Worm (Caenorhabditis elegans) whole organism, L2 larva: ENCODE measurements around the gene F59A1.15.

ENCODE experiments used
- C34F6.9 ChIP-seq: fragments of 150-350 bp; optimal IDR thresholded peaks from 2 replicates; lab custom pipeline; 2014; ENCODE audit warnings: missing biosample characterization, missing genetic modification characterization
- Y55F3AM.14 ChIP-seq: fragments of 200-800 bp; sonication (Bioruptor generic); optimal IDR thresholded peaks from 2 replicates; lab custom pipeline; 2018; ENCODE audit warnings: mild to moderate bottlenecking, missing genetic modification characterization, missing compliant biosample characterization
- ZK546.5 ChIP-seq: sonication (generic microtip); optimal IDR thresholded peaks from 2 replicates; lab custom pipeline; 2017; ENCODE audit warnings: missing biosample characterization, missing genetic modification characterization
- alr-1 ChIP-seq: fragments of 150-350 bp; optimal IDR thresholded peaks from 2 replicates; lab custom pipeline; 2014; ENCODE audit warnings: missing biosample characterization, missing genetic modification characterization
- aly-2 ChIP-seq: fragments of 150-350 bp; optimal IDR thresholded peaks from 2 replicates; lab custom pipeline; 2014; ENCODE audit warnings: missing biosample characterization, missing genetic modification characterization
- ama-1 ChIP-seq: fragments of 150-350 bp; optimal IDR thresholded peaks from 2 replicates; lab custom pipeline; 2018; ENCODE audit warnings: inconsistent platforms
- blmp-1 ChIP-seq: sonication (generic microtip); optimal IDR thresholded peaks from 2 replicates; lab custom pipeline; 2017; ENCODE audit warnings: missing genetic modification characterization, mild to moderate bottlenecking, missing compliant biosample characterization, antibody characterized with exemption, moderate library complexity; ENCODE audit not compliant: insufficient read depth
- ceh-16 ChIP-seq: fragments of 150-350 bp; optimal IDR thresholded peaks from 2 replicates; lab custom pipeline; 2014; ENCODE audit warnings: missing biosample characterization, missing genetic modification characterization
- ceh-82 ChIP-seq: fragments of 150-350 bp; optimal IDR thresholded peaks from 2 replicates; lab custom pipeline; 2014; ENCODE audit warnings: missing biosample characterization, missing genetic modification characterization
- crh-2 ChIP-seq: sonication (generic microtip); optimal IDR thresholded peaks from 2 replicates; lab custom pipeline; 2017; ENCODE audit warnings: missing biosample characterization, missing genetic modification characterization
- dmd-4 ChIP-seq: sonication (generic microtip); optimal IDR thresholded peaks from 2 replicates; lab custom pipeline; 2017; ENCODE audit warnings: missing biosample characterization, missing genetic modification characterization
- egl-27 ChIP-seq: sonication (generic microtip); optimal IDR thresholded peaks from 3 replicates; lab custom pipeline; 2017; ENCODE audit warnings: missing biosample characterization, missing genetic modification reagents, missing genetic modification characterization
- elt-1 ChIP-seq: fragments of 150-350 bp; optimal IDR thresholded peaks from 2 replicates; lab custom pipeline; 2014; ENCODE audit warnings: missing biosample characterization, missing genetic modification characterization
- elt-3 ChIP-seq: sonication (generic microtip); optimal IDR thresholded peaks from 2 replicates; lab custom pipeline; 2017; ENCODE audit warnings: missing biosample characterization, missing genetic modification characterization
- gmeb-1 ChIP-seq: fragments of 150-350 bp; optimal IDR thresholded peaks from 2 replicates; lab custom pipeline; 2014; ENCODE audit warnings: missing biosample characterization, missing genetic modification characterization
- lin-13 ChIP-seq: fragments of 150-350 bp; optimal IDR thresholded peaks from 2 replicates; lab custom pipeline; 2014; ENCODE audit warnings: missing biosample characterization, missing genetic modification reagents, missing genetic modification characterization
- lin-39 ChIP-seq: fragments of 150-350 bp; optimal IDR thresholded peaks from 2 replicates; lab custom pipeline; 2014; ENCODE audit warnings: missing biosample characterization, missing genetic modification reagents, missing genetic modification characterization
- lsy-2 ChIP-seq, 2 experiments: fragments of 150-350 bp in 1 of 2; sonication (generic microtip) in 1 of 2; optimal IDR thresholded peaks; 2 replicates each; lab custom pipeline; 2014 to 2017; ENCODE audit warnings: missing biosample characterization in 2 of 2, missing genetic modification characterization in 2 of 2
- mab-5 ChIP-seq: fragments of 150-350 bp; optimal IDR thresholded peaks from 2 replicates; lab custom pipeline; 2014; ENCODE audit warnings: missing biosample characterization, missing genetic modification characterization
- mbf-1 ChIP-seq: sonication (generic microtip); optimal IDR thresholded peaks from 2 replicates; lab custom pipeline; 2017; ENCODE audit warnings: missing biosample characterization, missing genetic modification characterization
- mdl-1 ChIP-seq, 2 experiments: fragments of 150-350 bp in 1 of 2; sonication (generic microtip) in 1 of 2; optimal IDR thresholded peaks; 2 replicates each; lab custom pipeline; 2017; ENCODE audit warnings: missing biosample characterization in 2 of 2, missing genetic modification characterization in 2 of 2
- nhr-10 ChIP-seq: sonication (generic microtip); optimal IDR thresholded peaks from 2 replicates; lab custom pipeline; 2017; ENCODE audit warnings: missing biosample characterization, missing genetic modification characterization
- nhr-11 ChIP-seq: fragments of 150-350 bp; optimal IDR thresholded peaks from 2 replicates; lab custom pipeline; 2014; ENCODE audit warnings: missing biosample characterization, missing genetic modification characterization
- nhr-12 ChIP-seq: fragments of 150-350 bp; optimal IDR thresholded peaks from 2 replicates; lab custom pipeline; 2014; ENCODE audit warnings: missing biosample characterization, missing genetic modification characterization
- nhr-129 ChIP-seq: fragments of 150-350 bp; optimal IDR thresholded peaks from 2 replicates; lab custom pipeline; 2014; ENCODE audit warnings: missing biosample characterization, missing genetic modification characterization
- nhr-237 ChIP-seq: fragments of 150-350 bp; optimal IDR thresholded peaks from 2 replicates; lab custom pipeline; 2014; ENCODE audit warnings: missing biosample characterization, missing genetic modification characterization
- nhr-6 ChIP-seq: fragments of 150-350 bp; optimal IDR thresholded peaks from 2 replicates; lab custom pipeline; 2014; ENCODE audit warnings: missing biosample characterization, missing genetic modification characterization
- peb-1 ChIP-seq: fragments of 150-350 bp; optimal IDR thresholded peaks from 2 replicates; lab custom pipeline; 2014; ENCODE audit warnings: missing biosample characterization, missing genetic modification characterization
- sma-3 ChIP-seq: sonication (generic microtip); optimal IDR thresholded peaks from 2 replicates; lab custom pipeline; 2016; ENCODE audit warnings: missing genetic modification reagents, missing genetic modification characterization, missing compliant biosample characterization
- sma-9 ChIP-seq, 2 experiments: fragments of 150-350 bp in 1 of 2; sonication (generic microtip) in 1 of 2; optimal IDR thresholded peaks; 2 replicates each; lab custom pipeline; 2014 to 2016; ENCODE audit warnings: missing genetic modification characterization in 2 of 2, mild to moderate bottlenecking in 1 of 2, missing biosample characterization in 1 of 2, missing compliant biosample characterization in 1 of 2, missing genetic modification reagents in 1 of 2, moderate library complexity in 1 of 2
- snpc-4 ChIP-seq: fragments of 150-350 bp; optimal IDR thresholded peaks from 2 replicates; lab custom pipeline; 2014; ENCODE audit warnings: missing biosample characterization, missing genetic modification characterization
- unc-55 ChIP-seq: fragments of 150-350 bp; sonication (generic microtip); optimal IDR thresholded peaks from 3 replicates; lab custom pipeline; 2014; ENCODE audit warnings: missing biosample characterization, missing genetic modification reagents, missing genetic modification characterization
- unc-62 ChIP-seq: fragments of 150-350 bp; optimal IDR thresholded peaks from 2 replicates; lab custom pipeline; 2014; ENCODE audit warnings: missing biosample characterization, missing genetic modification reagents, missing genetic modification characterization
- ztf-1 ChIP-seq: fragments of 200-800 bp; sonication (Bioruptor generic); conservative IDR thresholded peaks from 2 replicates; pipeline ENCODE4 v1.3.6; 2022; ENCODE audit warnings: missing genetic modification characterization, missing compliant biosample characterization
- ztf-4 ChIP-seq: fragments of 150-350 bp; optimal IDR thresholded peaks from 2 replicates; lab custom pipeline; 2014; ENCODE audit warnings: missing biosample characterization, missing genetic modification characterization

The F59A1.15 gene

ce11 chrV:17683763-17684162, at the start of gene F59A1.15:
Gene F59A1.15 (minus strand): TSS chrV:17683863.
- no peak for TF ChIP-seq unc-55
- no peak for TF ChIP-seq elt-1 (tag; lab: Kevin White, UChicago)
- TF ChIP-seq ZK546.5 (tag; lab: Kevin White, UChicago), result no peak
- TF ChIP-seq ztf-4, result no peak
- no peak for TF ChIP-seq lsy-2 (tag; optimal IDR thresholded peaks at IDR 0.05; lab: Kevin White, UChicago)
- no peak for TF ChIP-seq mdl-1 (tag; optimal IDR thresholded peaks at IDR 0.05; lab: Kevin White, UChicago)
- no peak for TF ChIP-seq aly-2 (tag; lab: Kevin White, UChicago)
- TF ChIP-seq nhr-11, result no peak
- no peak for TF ChIP-seq ztf-1
- TF ChIP-seq blmp-1 (tag; lab: Kevin White, UChicago), result no peak
- no peak for TF ChIP-seq elt-3 (tag; lab: Kevin White, UChicago)
- TF ChIP-seq snpc-4 (tag; lab: Kevin White, UChicago), result no peak

- TF ChIP-seq egl-27 (tag; lab: Kevin White, UChicago), result no peak
- no peak for TF ChIP-seq blmp-1 (tag; lab: Kevin White, UChicago)
- TF ChIP-seq ZK546.5 (tag; lab: Kevin White, UChicago), result no peak
- no peak for TF ChIP-seq unc-55
- no peak for TF ChIP-seq nhr-237 (tag; lab: Kevin White, UChicago)
- TF ChIP-seq C34F6.9, result no peak
- no peak for TF ChIP-seq ama-1
Observed at ce11 chrV:17732516-17732915, 48.9 kb upstream of the F59A1.15 start, which contains the start of gene twk-42. Gene twk-42 (minus strand): TSS chrV:17732616.

- TF ChIP-seq nhr-129 (tag; lab: Kevin White, UChicago) (peak; percentile 8), crh-2 (tag; lab: Kevin White, UChicago) (no peak), Y55F3AM.14 (GFP tag; lab: Kevin White, UChicago) (no peak), nhr-10 (tag; lab: Kevin White, UChicago) (no peak), mab-5 (peak; percentile 37), sma-9 (GFP tag; optimal IDR thresholded peaks at IDR 0.05; lab: Kevin White, UChicago) (peak; percentile 23), sma-9 (tag; optimal IDR thresholded peaks at IDR 0.05; lab: Kevin White, UChicago) (no peak), aly-2 (tag; lab: Kevin White, UChicago) (no peak)
Observed at ce11 chrV:17728757-17729156, 45.1 kb upstream of the F59A1.15 start.

- TF ChIP-seq lin-13 (GFP tag; lab: Kevin White, UChicago) (no peak), nhr-6 (no peak), sma-3 (GFP tag; lab: Kevin White, UChicago) (no peak)
Observed at ce11 chrV:17728336-17728735, 44.7 kb upstream of the F59A1.15 start.

ce11 chrV:17724704-17725103, 41.0 kb upstream of the F59A1.15 start, which contains the start of gene fat-5:
Gene fat-5 (plus strand): TSS chrV:17725004.
- no peak for TF ChIP-seq ama-1
- TF ChIP-seq nhr-6, result no peak
- no peak for TF ChIP-seq aly-2 (tag; lab: Kevin White, UChicago)
- no peak for TF ChIP-seq nhr-12 (tag; lab: Kevin White, UChicago)
- TF ChIP-seq mab-5, result no peak
- TF ChIP-seq peb-1 (tag; lab: Kevin White, UChicago), result no peak
- TF ChIP-seq lsy-2 (tag; optimal IDR thresholded peaks at IDR 0.05; lab: Kevin White, UChicago), result no peak
- no peak for TF ChIP-seq alr-1 (tag; lab: Kevin White, UChicago)
- TF ChIP-seq lin-39, result no peak
- no peak for TF ChIP-seq lin-13 (GFP tag; lab: Kevin White, UChicago)
- TF ChIP-seq, all 48 proteins: peak for 0

- TF ChIP-seq nhr-12 (tag; lab: Kevin White, UChicago) (no peak), mdl-1 (tag; optimal IDR thresholded peaks at IDR 0.05; lab: Kevin White, UChicago) (no peak), peb-1 (tag; lab: Kevin White, UChicago) (no peak), Y55F3AM.14 (GFP tag; lab: Kevin White, UChicago) (no peak), unc-62 (GFP tag; lab: Kevin White, UChicago) (no peak), dmd-4 (tag; lab: Kevin White, UChicago) (no peak), aly-2 (tag; lab: Kevin White, UChicago) (no peak), alr-1 (tag; lab: Kevin White, UChicago) (no peak), mbf-1 (tag; lab: Kevin White, UChicago) (no peak), crh-2 (tag; lab: Kevin White, UChicago) (no peak), nhr-11 (no peak), elt-1 (tag; lab: Kevin White, UChicago) (no peak), sma-3 (GFP tag; lab: Kevin White, UChicago) (no peak), ceh-82 (tag; lab: Kevin White, UChicago) (no peak), nhr-6 (no peak), gmeb-1 (no peak), snpc-4 (tag; lab: Kevin White, UChicago) (no peak), ceh-16 (no peak)
Observed at ce11 chrV:17723142-17723781, 39.6 kb upstream of the F59A1.15 start.
